Worm (Caenorhabditis elegans): ENCODE measurements around the gene npr-18.

- TF ChIP-seq T22C8.4 (GFP tag; IDR thresholded peaks at IDR 0.05) (no peak), flt-1 (GFP tag; IDR thresholded peaks at IDR 0.05) (no peak), med-1 (GFP tag; optimal IDR thresholded peaks at IDR 0.05; ENCODE audit: insufficient read depth) (no peak), tab-1 (GFP tag; IDR thresholded peaks at IDR 0.05) (no peak), ztf-23 (GFP tag; IDR thresholded peaks at IDR 0.05) (no peak), ref-1 (GFP tag; conservative IDR thresholded peaks at IDR 0.05) (no peak)
Observed at ce11 chrX:9680119-9680682, 10.3 kb upstream of the npr-18 start, which contains the start of gene ifp-1.
